Worm (Caenorhabditis elegans) whole organism, L3 larva: ENCODE data around the gene C04F6.9.

ENCODE experiments used
- ZK546.5 ChIP-seq: sonication (generic microtip); optimal IDR thresholded peaks from 2 replicates; lab custom pipeline; 2017; ENCODE audit warnings: missing biosample characterization, missing genetic modification characterization
- lsy-12 ChIP-seq: sonication (generic microtip); optimal IDR thresholded peaks from 2 replicates; lab custom pipeline; 2016; ENCODE audit warnings: mild to moderate bottlenecking, missing genetic modification characterization, missing compliant biosample characterization
- nhr-237 ChIP-seq: fragments of 150-350 bp; optimal IDR thresholded peaks from 2 replicates; lab custom pipeline; 2014; ENCODE audit warnings: missing biosample characterization, missing genetic modification characterization
- nhr-77 ChIP-seq: fragments of 150-350 bp; optimal IDR thresholded peaks from 2 replicates; lab custom pipeline; 2014; ENCODE audit warnings: missing biosample characterization, missing genetic modification characterization
- snpc-4 ChIP-seq: fragments of 150-350 bp; optimal IDR thresholded peaks from 2 replicates; lab custom pipeline; 2014; ENCODE audit warnings: missing biosample characterization, missing genetic modification characterization
- unc-62 ChIP-seq: fragments of 150-350 bp; sonication (generic microtip); optimal IDR thresholded peaks from 4 replicates; lab custom pipeline; 2014; ENCODE audit warnings: missing biosample characterization, missing genetic modification reagents, missing genetic modification characterization

ce11 chrX:3419084-3419483 lies 17.3 kb downstream of the C04F6.9 start, which contains the start of gene C04F6.7:
- TF ChIP-seq nhr-77 (tag; lab: Kevin White, UChicago) (no peak), lsy-12 (no peak), snpc-4 (tag; lab: Kevin White, UChicago) (no peak), unc-62 (GFP tag; lab: Kevin White, UChicago) (no peak), nhr-237 (tag; lab: Kevin White, UChicago) (no peak), ZK546.5 (no peak)
